Fruit fly (Drosophila melanogaster) whole organism, embryonic: ENCODE measurements around the gene Ir94d.

Source experiments
- BEAF-32 ChIP-seq: fragments of 200-800 bp; sonication (Bioruptor generic); optimal IDR thresholded peaks from 3 replicates; lab custom pipeline; 2017; ENCODE audit warnings: missing biosample characterization, missing genetic modification characterization, mild to moderate bottlenecking, moderate library complexity, missing genetic modification reagents
- BtbVII ChIP-seq: fragments of 200-800 bp; sonication (Bioruptor generic); optimal IDR thresholded peaks from 3 replicates; lab custom pipeline; 2017; ENCODE audit warnings: missing biosample characterization, mild to moderate bottlenecking, missing genetic modification characterization
- CG10267 ChIP-seq: fragments of 200-800 bp; sonication (Bioruptor generic); optimal IDR thresholded peaks from 2 replicates; lab custom pipeline; 2018; ENCODE audit warnings: missing biosample characterization, mild to moderate bottlenecking, missing genetic modification characterization, moderate library complexity
- CG11093 ChIP-seq: fragments of 200-800 bp; sonication (Bioruptor generic); IDR thresholded peaks from 3 replicates; pipeline ENCODE4 v1.3.6; 2022; ENCODE audit warnings: missing biosample characterization, missing genetic modification characterization
- CG11247 ChIP-seq: fragments of 200-800 bp; sonication (Bioruptor generic); IDR thresholded peaks from 2 replicates; pipeline ENCODE4 v1.3.6; 2022; ENCODE audit warnings: missing biosample characterization, missing genetic modification characterization
- CG11504 ChIP-seq: fragments of 200-800 bp; sonication (Bioruptor generic); optimal IDR thresholded peaks from 3 replicates; lab custom pipeline; 2019; ENCODE audit warnings: missing biosample characterization, mild to moderate bottlenecking, missing genetic modification characterization, moderate library complexity
- CG13287 ChIP-seq: fragments of 200-800 bp; sonication (Bioruptor generic); IDR thresholded peaks from 2 replicates; pipeline ENCODE4 v1.3.6; 2022; ENCODE audit warnings: missing biosample characterization, missing genetic modification characterization; ENCODE audit not compliant: partially characterized antibody
- CG14050 ChIP-seq: fragments of 200-800 bp; sonication (Bioruptor generic); IDR thresholded peaks from 3 replicates; pipeline ENCODE4 v1.3.6; 2022; ENCODE audit warnings: missing biosample characterization, missing genetic modification characterization
- CG14441 ChIP-seq: fragments of 200-800 bp; sonication (Bioruptor generic); IDR thresholded peaks from 2 replicates; pipeline ENCODE4 v1.3.6; 2022; ENCODE audit warnings: missing biosample characterization, missing genetic modification characterization
- CG14860 ChIP-seq: fragments of 200-800 bp; sonication (Bioruptor generic); IDR thresholded peaks from 3 replicates; pipeline ENCODE4 v1.3.6; 2022; ENCODE audit warnings: missing biosample characterization, missing genetic modification characterization; ENCODE audit not compliant: partially characterized antibody
- CG15269 ChIP-seq: fragments of 200-800 bp; sonication (Bioruptor generic); optimal IDR thresholded peaks from 2 replicates; lab custom pipeline; 2018; ENCODE audit warnings: missing biosample characterization, mild to moderate bottlenecking, missing genetic modification characterization, moderate library complexity
- CG1529 ChIP-seq: fragments of 200-800 bp; sonication (Bioruptor generic); optimal IDR thresholded peaks from 3 replicates; lab custom pipeline; 2018; ENCODE audit warnings: missing biosample characterization, missing genetic modification characterization
- CG15696 ChIP-seq: fragments of 200-800 bp; sonication (Bioruptor generic); optimal IDR thresholded peaks from 2 replicates; lab custom pipeline; 2019; ENCODE audit warnings: missing biosample characterization, mild to moderate bottlenecking, missing genetic modification characterization, moderate library complexity
- CG17186 ChIP-seq: fragments of 200-800 bp; sonication (Bioruptor generic); optimal IDR thresholded peaks from 3 replicates; lab custom pipeline; 2017; ENCODE audit warnings: missing biosample characterization, missing genetic modification reagents, missing genetic modification characterization
- CG17328 ChIP-seq: fragments of 200-800 bp; sonication (Bioruptor generic); IDR thresholded peaks from 2 replicates; pipeline ENCODE4 v1.3.6; 2022; ENCODE audit warnings: missing biosample characterization, missing genetic modification characterization
- CG18599 ChIP-seq: fragments of 200-800 bp; sonication (Bioruptor generic); optimal IDR thresholded peaks from 3 replicates; lab custom pipeline; 2017; ENCODE audit warnings: missing biosample characterization, missing genetic modification characterization, mild to moderate bottlenecking, moderate library complexity, missing genetic modification reagents
- CG32767 ChIP-seq: fragments of 200-800 bp; sonication (Bioruptor generic); IDR thresholded peaks from 2 replicates; pipeline ENCODE4 v1.3.6; 2022; ENCODE audit warnings: missing biosample characterization, missing genetic modification characterization
- CG3838 ChIP-seq: fragments of 200-800 bp; sonication (Bioruptor generic); optimal IDR thresholded peaks from 3 replicates; lab custom pipeline; 2016; ENCODE audit warnings: missing biosample characterization, missing genetic modification characterization
- CG4854 ChIP-seq: fragments of 200-800 bp; sonication (Bioruptor generic); optimal IDR thresholded peaks from 2 replicates; lab custom pipeline; 2016; ENCODE audit warnings: missing biosample characterization, missing genetic modification characterization, inconsistent platforms
- CG6765 ChIP-seq: fragments of 200-800 bp; sonication (Bioruptor generic); optimal IDR thresholded peaks from 3 replicates; lab custom pipeline; 2017; ENCODE audit warnings: missing biosample characterization, mild to moderate bottlenecking, missing genetic modification characterization
- CG6791 ChIP-seq: fragments of 200-800 bp; sonication (Bioruptor generic); IDR thresholded peaks from 3 replicates; pipeline ENCODE4 v1.3.6; 2022; ENCODE audit warnings: missing biosample characterization, missing genetic modification characterization; ENCODE audit not compliant: partially characterized antibody
- CG7357 ChIP-seq: fragments of 200-800 bp; sonication (Bioruptor generic); IDR thresholded peaks from 3 replicates; pipeline ENCODE4 v1.3.6; 2022; ENCODE audit warnings: missing biosample characterization, missing genetic modification characterization
- CG7928 ChIP-seq: fragments of 200-800 bp; sonication (Bioruptor generic); optimal IDR thresholded peaks from 2 replicates; lab custom pipeline; 2017; ENCODE audit warnings: missing biosample characterization, mild to moderate bottlenecking, missing genetic modification characterization
- CG8089 ChIP-seq: fragments of 200-800 bp; sonication (Bioruptor generic); optimal IDR thresholded peaks from 3 replicates; lab custom pipeline; 2016; ENCODE audit warnings: missing biosample characterization, missing genetic modification characterization
- CG9437 ChIP-seq: fragments of 200-800 bp; sonication (Bioruptor generic); optimal IDR thresholded peaks from 2 replicates; lab custom pipeline; 2018; ENCODE audit warnings: missing biosample characterization, mild to moderate bottlenecking, missing genetic modification characterization
- Dad ChIP-seq: fragments of 200-800 bp; sonication (Bioruptor generic); optimal IDR thresholded peaks from 3 replicates; lab custom pipeline; 2016; ENCODE audit warnings: missing biosample characterization, missing genetic modification characterization
- Hr3 ChIP-seq: fragments of 200-800 bp; sonication (Bioruptor generic); optimal IDR thresholded peaks from 3 replicates; lab custom pipeline; 2016; ENCODE audit warnings: missing biosample characterization, missing genetic modification characterization
- PHDP ChIP-seq: fragments of 200-800 bp; sonication (Bioruptor generic); optimal IDR thresholded peaks from 3 replicates; lab custom pipeline; 2018; ENCODE audit warnings: missing biosample characterization, mild to moderate bottlenecking, missing genetic modification characterization, moderate library complexity
- Spps ChIP-seq: fragments of 200-800 bp; sonication (Bioruptor generic); optimal IDR thresholded peaks from 2 replicates; lab custom pipeline; 2018; ENCODE audit warnings: missing biosample characterization, mild to moderate bottlenecking, missing genetic modification characterization
- Ssrp ChIP-seq: fragments of 200-800 bp; sonication (Bioruptor generic); optimal IDR thresholded peaks from 2 replicates; lab custom pipeline; 2018; ENCODE audit warnings: missing biosample characterization, mild to moderate bottlenecking, missing genetic modification characterization, moderate library complexity
- Trl ChIP-seq, 3 experiments: fragments of >200 bp in 2 of 3; fragments of 200-800 bp in 1 of 3; sonication (Bioruptor generic) in 1 of 3; optimal IDR thresholded peaks; 2 replicates in 1 of 3; 3 replicates in 2 of 3; lab custom pipeline; 2016 to 2017; ENCODE audit warnings: missing biosample characterization in 1 of 3, missing genetic modification characterization in 1 of 3
- ac ChIP-seq: fragments of 200-800 bp; sonication (Bioruptor generic); optimal IDR thresholded peaks from 3 replicates; lab custom pipeline; 2017; ENCODE audit warnings: missing biosample characterization, mild to moderate bottlenecking, missing genetic modification characterization
- az2 ChIP-seq: fragments of 200-800 bp; sonication (Bioruptor generic); optimal IDR thresholded peaks from 3 replicates; lab custom pipeline; 2016; ENCODE audit warnings: missing biosample characterization, missing genetic modification characterization
- cg ChIP-seq: fragments of 200-800 bp; sonication (Bioruptor generic); optimal IDR thresholded peaks from 3 replicates; lab custom pipeline; 2019; ENCODE audit warnings: missing biosample characterization, mild to moderate bottlenecking, missing genetic modification characterization, moderate library complexity
- en ChIP-seq: fragments of 200-800 bp; sonication (Bioruptor generic); optimal IDR thresholded peaks from 2 replicates; lab custom pipeline; 2016; ENCODE audit warnings: missing biosample characterization, missing genetic modification characterization
- fd102C ChIP-seq: fragments of 200-800 bp; sonication (Bioruptor generic); optimal IDR thresholded peaks from 2 replicates; lab custom pipeline; 2018; ENCODE audit warnings: missing biosample characterization, mild to moderate bottlenecking, missing genetic modification characterization, moderate library complexity
- fd96Cb ChIP-seq: fragments of 200-800 bp; sonication (Bioruptor generic); optimal IDR thresholded peaks from 2 replicates; lab custom pipeline; 2018; ENCODE audit warnings: missing biosample characterization, mild to moderate bottlenecking, missing genetic modification characterization, moderate library complexity
- fru ChIP-seq: fragments of >200 bp; optimal IDR thresholded peaks from 2 replicates; lab custom pipeline; 2017
- gce ChIP-seq: fragments of 200-800 bp; sonication (Bioruptor generic); IDR thresholded peaks from 3 replicates; pipeline ENCODE4 v1.3.6; 2022; ENCODE audit warnings: missing biosample characterization, missing genetic modification characterization
- gcm2 ChIP-seq: fragments of 200-800 bp; sonication (Bioruptor generic); optimal IDR thresholded peaks from 2 replicates; lab custom pipeline; 2016; ENCODE audit warnings: missing biosample characterization, missing genetic modification characterization
- grn ChIP-seq: fragments of 200-800 bp; sonication (Bioruptor generic); optimal IDR thresholded peaks from 3 replicates; lab custom pipeline; 2017; ENCODE audit warnings: missing biosample characterization, missing genetic modification characterization
- her ChIP-seq: fragments of 200-800 bp; sonication (Bioruptor generic); optimal IDR thresholded peaks from 2 replicates; lab custom pipeline; 2016; ENCODE audit warnings: missing biosample characterization, missing genetic modification characterization
- lmd ChIP-seq: fragments of 200-800 bp; sonication (Bioruptor generic); IDR thresholded peaks from 2 replicates; pipeline ENCODE4 v1.3.6; 2022; ENCODE audit warnings: missing biosample characterization, missing genetic modification characterization
- nerfin-2 ChIP-seq: fragments of 200-800 bp; sonication (Bioruptor generic); IDR thresholded peaks from 2 replicates; pipeline ENCODE4 v1.3.6; 2022; ENCODE audit warnings: missing biosample characterization, missing genetic modification characterization; ENCODE audit not compliant: partially characterized antibody
- salm ChIP-seq: fragments of 200-800 bp; sonication (Bioruptor generic); optimal IDR thresholded peaks from 2 replicates; lab custom pipeline; 2018; ENCODE audit warnings: missing biosample characterization, mild to moderate bottlenecking, missing genetic modification characterization
- sqz ChIP-seq: fragments of 200-800 bp; sonication (Bioruptor generic); optimal IDR thresholded peaks from 3 replicates; lab custom pipeline; 2018; ENCODE audit warnings: missing biosample characterization, mild to moderate bottlenecking, missing genetic modification characterization
- sr ChIP-seq: fragments of 200-800 bp; sonication (Bioruptor generic); IDR thresholded peaks from 3 replicates; pipeline ENCODE4 v1.3.6; 2022; ENCODE audit warnings: missing biosample characterization, missing genetic modification characterization
- tio ChIP-seq: fragments of 200-800 bp; sonication (Bioruptor generic); optimal IDR thresholded peaks from 2 replicates; lab custom pipeline; 2017; ENCODE audit warnings: missing biosample characterization, missing genetic modification characterization, inconsistent platforms
- tna ChIP-seq: fragments of 200-800 bp; sonication (Bioruptor generic); IDR thresholded peaks from 2 replicates; pipeline ENCODE4 v1.3.6; 2022; ENCODE audit warnings: missing biosample characterization, missing genetic modification characterization; ENCODE audit not compliant: partially characterized antibody
- tup ChIP-seq: fragments of 200-800 bp; sonication (Bioruptor generic); optimal IDR thresholded peaks from 2 replicates; lab custom pipeline; 2016; ENCODE audit warnings: missing biosample characterization, mild to moderate bottlenecking, missing genetic modification characterization, moderate library complexity
- twi ChIP-seq: fragments of 200-800 bp; optimal IDR thresholded peaks from 2 replicates; lab custom pipeline; 2019; ENCODE audit warnings: missing biosample characterization, mild to moderate bottlenecking, missing genetic modification characterization, moderate library complexity

Ir94d gene

DNA sequence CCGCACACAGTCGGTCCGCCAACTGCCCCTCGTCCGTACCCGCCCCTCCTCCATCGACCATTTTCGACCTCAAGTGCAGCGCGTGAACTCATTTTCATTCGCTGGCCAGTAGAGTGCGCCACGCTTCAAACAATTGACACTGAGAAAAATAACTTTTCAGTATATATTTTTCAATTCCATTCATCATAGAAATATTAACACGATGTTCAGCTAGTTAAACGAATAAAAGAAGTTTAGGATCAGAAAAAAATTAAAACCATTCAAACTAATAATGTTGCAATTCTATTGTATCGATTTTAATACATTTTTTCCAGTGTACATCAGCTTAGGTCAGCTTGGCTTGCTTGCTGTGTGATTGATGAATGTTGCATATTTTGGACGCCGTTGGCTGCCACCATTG, 15.7 kb upstream of the Ir94d start (continued):
- peak; percentile 65 for TF ChIP-seq CG17328 (GFP tag; lab: Robert Waterston, UW)
- no peak for TF ChIP-seq CG6791
- no peak for TF ChIP-seq CG11093
- no peak for TF ChIP-seq gce (GFP tag; lab: Robert Waterston, UW)
- peak; percentile 3 for TF ChIP-seq CG18599 (GFP tag; lab: Kevin White, UChicago)
- no peak for TF ChIP-seq cg (GFP tag; lab: Kevin White, UChicago)
- no peak for TF ChIP-seq CG4854 (GFP tag; lab: Kevin White, UChicago)
- no peak for TF ChIP-seq CG7357 (GFP tag; lab: Robert Waterston, UW)
- TF ChIP-seq CG15696: peak; percentile 39
- TF ChIP-seq CG11504 (tag; lab: Kevin White, UChicago): peak; percentile 76
- no peak for TF ChIP-seq grn (GFP tag; lab: Kevin White, UChicago)
- peak; percentile 44 for TF ChIP-seq CG10267 (tag; lab: Kevin White, UChicago)
- TF ChIP-seq salm: no peak
- no peak for TF ChIP-seq gcm2 (GFP tag; lab: Kevin White, UChicago)
- peak; percentile 61 for TF ChIP-seq fd96Cb (tag; lab: Kevin White, UChicago)
- TF ChIP-seq BtbVII (GFP tag; lab: Kevin White, UChicago): no peak
- no peak for TF ChIP-seq CG13287 (GFP tag; lab: Robert Waterston, UW)
- no peak for TF ChIP-seq twi (tag; lab: Kevin White, UChicago)
- TF ChIP-seq nerfin-2 (GFP tag; lab: Robert Waterston, UW): no peak
- peak; percentile 16 for TF ChIP-seq tio (GFP tag; lab: Kevin White, UChicago)
- peak; percentile 32 for TF ChIP-seq CG8089 (GFP tag; lab: Kevin White, UChicago)
- TF ChIP-seq CG11247 (GFP tag; lab: Robert Waterston, UW): no peak
- no peak for TF ChIP-seq tna (GFP tag; lab: Robert Waterston, UW)
- TF ChIP-seq ac: no peak
- no peak for TF ChIP-seq her
- TF ChIP-seq CG15269 (tag; lab: Kevin White, UChicago): peak; percentile 42
- no peak for TF ChIP-seq tup (GFP tag; lab: Kevin White, UChicago)
- no peak for TF ChIP-seq fd102C
- no peak for TF ChIP-seq en
- TF ChIP-seq CG32767 (GFP tag; lab: Robert Waterston, UW): peak; percentile 48; the same call in 1 of the 2 replicates
- peak; percentile 29; the same call in 1 of the 2 replicates for TF ChIP-seq lmd
- no peak for TF ChIP-seq Trl (optimal IDR thresholded peaks at IDR 0.05; lab: Kevin White, UChicago)
- TF ChIP-seq Trl (GFP tag; optimal IDR thresholded peaks at IDR 0.05; lab: Kevin White, UChicago): no peak
- TF ChIP-seq BEAF-32 (GFP tag; lab: Kevin White, UChicago): no peak
- TF ChIP-seq CG14441 (GFP tag; lab: Robert Waterston, UW): 0 out of 2 replicates have a peak, but pooled peaks have one; percentile 36
- TF ChIP-seq PHDP (tag; lab: Kevin White, UChicago): peak; percentile 52
- TF ChIP-seq sr: no peak
- TF ChIP-seq CG6765 (GFP tag; lab: Kevin White, UChicago): no peak
- peak; percentile 5 for TF ChIP-seq CG9437 (GFP tag; lab: Kevin White, UChicago)
- TF ChIP-seq CG14860 (GFP tag; lab: Robert Waterston, UW): no peak
- no peak for TF ChIP-seq Dad
- TF ChIP-seq CG7928 (GFP tag; lab: Kevin White, UChicago): no peak
- no peak for TF ChIP-seq CG17186
- TF ChIP-seq fru (lab: Kevin White, UChicago): no peak
- TF ChIP-seq Hr3 (GFP tag; lab: Kevin White, UChicago): peak; percentile 38
- no peak for TF ChIP-seq CG1529 (GFP tag; lab: Kevin White, UChicago)
- no peak for TF ChIP-seq CG3838 (GFP tag; lab: Kevin White, UChicago)
- TF ChIP-seq Ssrp (tag; lab: Kevin White, UChicago): peak; percentile 44
- no peak for TF ChIP-seq Spps (tag; lab: Kevin White, UChicago)
- TF ChIP-seq CG14050 (GFP tag; lab: Robert Waterston, UW): no peak
- no peak for TF ChIP-seq sqz
- TF ChIP-seq az2 (GFP tag; lab: Kevin White, UChicago): peak; percentile 62
